Fruit fly (Drosophila melanogaster): ENCODE measurements around the gene CG15747.

The CG15747 gene

dm6 chrX:13307189-13307588 is 30.9 kb upstream of the CG15747 start (continued):
- TF ChIP-seq CG1602 (GFP tag; optimal IDR thresholded peaks at IDR 0.05): peak; percentile 10
- TF ChIP-seq Hr3 (GFP tag; optimal IDR thresholded peaks at IDR 0.05): peak; percentile 46
- TF ChIP-seq Ptx1 (GFP tag; IDR thresholded peaks at IDR 0.05): peak; percentile 35
- peak; percentile 60 for TF ChIP-seq Ets65A (GFP tag)
- TF ChIP-seq cwo (GFP tag; optimal IDR thresholded peaks at IDR 0.05): peak; percentile 28
- no peak for TF ChIP-seq CG16779 (GFP tag; IDR thresholded peaks at IDR 0.05)
- peak in 1 of 2 experiments; percentile 58 for TF ChIP-seq Hr51 (GFP tag; optimal IDR thresholded peaks at IDR 0.05)
- no peak for TF ChIP-seq Nf-YC (tag; optimal IDR thresholded peaks at IDR 0.05)
- no peak for TF ChIP-seq CG13287 (GFP tag; IDR thresholded peaks at IDR 0.05; ENCODE audit: partially characterized antibody)
- no peak for TF ChIP-seq CG7928 (GFP tag; optimal IDR thresholded peaks at IDR 0.05)
- no peak for TF ChIP-seq sc (optimal IDR thresholded peaks at IDR 0.05)
- TF ChIP-seq sc (GFP tag; optimal IDR thresholded peaks at IDR 0.05): peak; percentile 1
- no peak for TF ChIP-seq CG9817 (tag; optimal IDR thresholded peaks at IDR 0.05)
- TF ChIP-seq nmo (GFP tag; optimal IDR thresholded peaks at IDR 0.05): peak; percentile 51
- no peak for TF ChIP-seq Antp (GFP tag; optimal IDR thresholded peaks at IDR 0.05)
- TF ChIP-seq CG2120 (GFP tag; optimal IDR thresholded peaks at IDR 0.05): peak; percentile 44
- peak; percentile 3 for TF ChIP-seq sug (tag; optimal IDR thresholded peaks at IDR 0.05)
- TF ChIP-seq CG15269 (tag; optimal IDR thresholded peaks at IDR 0.05): peak; percentile 44
- peak; percentile 33 for TF ChIP-seq org-1 (GFP tag; optimal IDR thresholded peaks at IDR 0.05)
- peak; percentile 34; the same call in 1 of the 3 replicates for TF ChIP-seq dysf (GFP tag; IDR thresholded peaks at IDR 0.05)
- TF ChIP-seq CG10959 (GFP tag; IDR thresholded peaks at IDR 0.05): no peak
- TF ChIP-seq yki (optimal IDR thresholded peaks at IDR 0.05): no peak
- peak; percentile 18 for TF ChIP-seq CG2875 (GFP tag; optimal IDR thresholded peaks at IDR 0.05)
- no peak for TF ChIP-seq luna (GFP tag; optimal IDR thresholded peaks at IDR 0.05)
- TF ChIP-seq Sox102F (GFP tag; optimal IDR thresholded peaks at IDR 0.05): peak; percentile 42
- peak; percentile 13 for TF ChIP-seq CG12659 (GFP tag; optimal IDR thresholded peaks at IDR 0.05)
- TF ChIP-seq scrt (GFP tag; optimal IDR thresholded peaks at IDR 0.05): no peak
- TF ChIP-seq CG14667 (GFP tag; IDR thresholded peaks at IDR 0.05): no peak
- no peak for TF ChIP-seq fd3F (GFP tag; optimal IDR thresholded peaks at IDR 0.05)
- TF ChIP-seq her (GFP tag; optimal IDR thresholded peaks at IDR 0.05): no peak
- no peak for TF ChIP-seq CG6854 (GFP tag; optimal IDR thresholded peaks at IDR 0.05)
- no peak for TF ChIP-seq Stat92E (GFP tag; optimal IDR thresholded peaks at IDR 0.05)
- peak; percentile 15 for TF ChIP-seq Max (GFP tag; optimal IDR thresholded peaks at IDR 0.05)
- peak; percentile 43; the same call in 1 of the 3 replicates for TF ChIP-seq CG17361 (GFP tag; IDR thresholded peaks at IDR 0.05)
- no peak for TF ChIP-seq CG15696 (tag; optimal IDR thresholded peaks at IDR 0.05)
- no peak for TF ChIP-seq Dip2 (GFP tag; IDR thresholded peaks at IDR 0.05)
- TF ChIP-seq tio (GFP tag; optimal IDR thresholded peaks at IDR 0.05): peak; percentile 25
- TF ChIP-seq pan (optimal IDR thresholded peaks at IDR 0.05): no peak
- TF ChIP-seq pan (GFP tag; optimal IDR thresholded peaks at IDR 0.05 in 1 of 2, IDR thresholded peaks at IDR 0.05 in 1 of 2): no peak
- TF ChIP-seq CG10462 (GFP tag; optimal IDR thresholded peaks at IDR 0.05): peak; percentile 2
- TF ChIP-seq CG17385 (GFP tag; optimal IDR thresholded peaks at IDR 0.05): peak; percentile 36
- peak; percentile 32; the same call in 1 of the 2 replicates for TF ChIP-seq vvl (GFP tag; IDR thresholded peaks at IDR 0.05)
- no peak for TF ChIP-seq CG3726 (GFP tag; IDR thresholded peaks at IDR 0.05)
- no peak for TF ChIP-seq sqz (GFP tag; optimal IDR thresholded peaks at IDR 0.05)
- TF ChIP-seq dm (GFP tag; optimal IDR thresholded peaks at IDR 0.05): no peak
- peak; percentile 12 for TF ChIP-seq CG10979 (tag; optimal IDR thresholded peaks at IDR 0.05)
- TF ChIP-seq lmd (GFP tag; IDR thresholded peaks at IDR 0.05): peak; percentile 25; the same call in 1 of the 2 replicates
- no peak for TF ChIP-seq CG32532 (GFP tag; IDR thresholded peaks at IDR 0.05)
- peak; percentile 29 for TF ChIP-seq Xbp1 (GFP tag; optimal IDR thresholded peaks at IDR 0.05)
- no peak for TF ChIP-seq croc (GFP tag; conservative IDR thresholded peaks at IDR 0.05)
- peak; percentile 39 for TF ChIP-seq Hmr (GFP tag; optimal IDR thresholded peaks at IDR 0.05)
